Worm (Caenorhabditis elegans): ENCODE results near the gene atg-9.

ce11 chrV:320009-320408, 29.2 kb upstream of the atg-9 start:
- no peak for TF ChIP-seq him-1 (tag; optimal IDR thresholded peaks at IDR 0.05)
- no peak for TF ChIP-seq W03F9.2 (tag; optimal IDR thresholded peaks at IDR 0.05)
- TF ChIP-seq dao-5 (tag; optimal IDR thresholded peaks at IDR 0.05), result no peak
